Fruit fly (Drosophila melanogaster) whole organism, embryonic: ENCODE results near the gene HP1b.

Experiments
- B-H1 ChIP-seq: fragments of 200-800 bp; sonication (Bioruptor generic); IDR thresholded peaks from 3 replicates; pipeline ENCODE4 v1.3.6; 2022; ENCODE audit warnings: missing biosample characterization, missing genetic modification characterization
- Bgb ChIP-seq: fragments of 200-800 bp; sonication (Bioruptor generic); IDR thresholded peaks from 2 replicates; pipeline ENCODE4 v1.3.6; 2022; ENCODE audit warnings: missing biosample characterization, missing genetic modification characterization; ENCODE audit not compliant: partially characterized antibody
- Blimp-1 ChIP-seq: fragments of 200-800 bp; sonication (Bioruptor generic); optimal IDR thresholded peaks from 3 replicates; lab custom pipeline; 2018; ENCODE audit warnings: missing biosample characterization, missing genetic modification characterization, mild to moderate bottlenecking, moderate library complexity, missing genetic modification reagents
- CG10979 ChIP-seq: fragments of 200-800 bp; sonication (Bioruptor generic); optimal IDR thresholded peaks from 2 replicates; lab custom pipeline; 2018; ENCODE audit warnings: missing biosample characterization, mild to moderate bottlenecking, missing genetic modification characterization, moderate library complexity
- CG12769 ChIP-seq: fragments of 200-800 bp; sonication (Bioruptor generic); optimal IDR thresholded peaks from 2 replicates; lab custom pipeline; 2019; ENCODE audit warnings: missing biosample characterization, mild to moderate bottlenecking, missing genetic modification characterization, moderate library complexity
- CG15269 ChIP-seq: fragments of 200-800 bp; sonication (Bioruptor generic); optimal IDR thresholded peaks from 2 replicates; lab custom pipeline; 2018; ENCODE audit warnings: missing biosample characterization, mild to moderate bottlenecking, missing genetic modification characterization, moderate library complexity
- CG15514 ChIP-seq: fragments of 200-800 bp; sonication (Bioruptor generic); optimal IDR thresholded peaks from 3 replicates; lab custom pipeline; 2017; ENCODE audit warnings: missing biosample characterization, missing genetic modification characterization, mild to moderate bottlenecking, moderate library complexity, missing genetic modification reagents
- CG16863 ChIP-seq: fragments of 200-800 bp; sonication (Bioruptor generic); optimal IDR thresholded peaks from 3 replicates; lab custom pipeline; 2016; ENCODE audit warnings: missing biosample characterization, missing genetic modification characterization
- CG17829 ChIP-seq: fragments of 200-800 bp; optimal IDR thresholded peaks from 2 replicates; lab custom pipeline; 2019; ENCODE audit warnings: missing biosample characterization, mild to moderate bottlenecking, missing genetic modification characterization, moderate library complexity
- CG2678 ChIP-seq: fragments of 200-800 bp; sonication (Bioruptor generic); optimal IDR thresholded peaks from 3 replicates; lab custom pipeline; 2019; ENCODE audit warnings: missing biosample characterization, mild to moderate bottlenecking, missing genetic modification characterization, moderate library complexity
- CG30403 ChIP-seq: fragments of 200-800 bp; sonication (Bioruptor generic); optimal IDR thresholded peaks from 3 replicates; lab custom pipeline; 2016; ENCODE audit warnings: missing biosample characterization, missing genetic modification characterization
- CG3163 ChIP-seq: fragments of 200-800 bp; sonication (Bioruptor generic); optimal IDR thresholded peaks from 3 replicates; lab custom pipeline; 2016; ENCODE audit warnings: missing biosample characterization, missing genetic modification characterization
- CG3407 ChIP-seq: fragments of 200-800 bp; sonication (Bioruptor generic); optimal IDR thresholded peaks from 2 replicates; lab custom pipeline; 2018; ENCODE audit warnings: missing biosample characterization, mild to moderate bottlenecking, missing genetic modification characterization
- CG4854 ChIP-seq: fragments of 200-800 bp; sonication (Bioruptor generic); optimal IDR thresholded peaks from 2 replicates; lab custom pipeline; 2016; ENCODE audit warnings: missing biosample characterization, missing genetic modification characterization, inconsistent platforms
- CG5245 ChIP-seq: fragments of 200-800 bp; sonication (Bioruptor generic); optimal IDR thresholded peaks from 3 replicates; lab custom pipeline; 2016; ENCODE audit warnings: missing biosample characterization, missing genetic modification characterization
- CG6791 ChIP-seq: fragments of 200-800 bp; sonication (Bioruptor generic); IDR thresholded peaks from 3 replicates; pipeline ENCODE4 v1.3.6; 2022; ENCODE audit warnings: missing biosample characterization, missing genetic modification characterization; ENCODE audit not compliant: partially characterized antibody
- CG8281 ChIP-seq: fragments of 200-800 bp; sonication (Bioruptor generic); optimal IDR thresholded peaks from 2 replicates; lab custom pipeline; 2018; ENCODE audit warnings: missing biosample characterization, mild to moderate bottlenecking, missing genetic modification characterization, moderate library complexity
- CG8388 ChIP-seq: fragments of 200-800 bp; sonication (Bioruptor generic); optimal IDR thresholded peaks from 2 replicates; lab custom pipeline; 2019; ENCODE audit warnings: missing biosample characterization, mild to moderate bottlenecking, missing genetic modification characterization, moderate library complexity
- CTCF ChIP-seq: fragments of 200-800 bp; sonication (Bioruptor generic); optimal IDR thresholded peaks from 2 replicates; lab custom pipeline; 2017; ENCODE audit warnings: missing biosample characterization, mild to moderate bottlenecking, missing genetic modification characterization, moderate library complexity
- Dbx ChIP-seq: fragments of 200-800 bp; sonication (Bioruptor generic); IDR thresholded peaks from 3 replicates; pipeline ENCODE4 v1.3.6; 2022; ENCODE audit warnings: missing biosample characterization, missing genetic modification characterization
- Dek ChIP-seq: fragments of 200-800 bp; sonication (Bioruptor generic); optimal IDR thresholded peaks from 3 replicates; lab custom pipeline; 2019; ENCODE audit warnings: missing biosample characterization, mild to moderate bottlenecking, missing genetic modification characterization, moderate library complexity
- Med ChIP-seq: fragments of 200-800 bp; sonication (Bioruptor generic); peaks from one replicate; lab custom pipeline; 2016; ENCODE audit warnings: missing biosample characterization, missing genetic modification characterization, mild to moderate bottlenecking, inconsistent platforms, moderate library complexity
- Nf-YB ChIP-seq: fragments of 200-800 bp; sonication (Bioruptor generic); optimal IDR thresholded peaks from 3 replicates; lab custom pipeline; 2019; ENCODE audit warnings: missing biosample characterization, mild to moderate bottlenecking, missing genetic modification characterization, moderate library complexity
- Rfx ChIP-seq: fragments of 200-800 bp; sonication (Bioruptor generic); IDR thresholded peaks from 2 replicates; pipeline ENCODE4 v1.3.6; 2022; ENCODE audit warnings: missing biosample characterization, missing genetic modification characterization
- Vsx1 ChIP-seq: fragments of 200-800 bp; sonication (Bioruptor generic); optimal IDR thresholded peaks from 2 replicates; lab custom pipeline; 2017; ENCODE audit warnings: missing biosample characterization, mild to moderate bottlenecking, missing genetic modification characterization, missing genetic modification reagents
- az2 ChIP-seq: fragments of 200-800 bp; sonication (Bioruptor generic); optimal IDR thresholded peaks from 3 replicates; lab custom pipeline; 2016; ENCODE audit warnings: missing biosample characterization, missing genetic modification characterization
- caup ChIP-seq: fragments of 200-800 bp; sonication (Bioruptor generic); optimal IDR thresholded peaks from 3 replicates; lab custom pipeline; 2017; ENCODE audit warnings: missing biosample characterization, mild to moderate bottlenecking, missing genetic modification characterization, moderate library complexity; ENCODE audit not compliant: severe bottlenecking
- dm ChIP-seq: fragments of 200-800 bp; sonication (Bioruptor generic); optimal IDR thresholded peaks from 3 replicates; lab custom pipeline; 2016; ENCODE audit warnings: missing biosample characterization, missing genetic modification characterization
- dpn ChIP-seq, 2 experiments: fragments of 200-800 bp; sonication (Bioruptor generic); optimal IDR thresholded peaks; 3 replicates each; lab custom pipeline; 2016; ENCODE audit warnings: missing biosample characterization in 2 of 2, missing genetic modification characterization in 2 of 2
- emc ChIP-seq: fragments of 200-800 bp; sonication (Bioruptor generic); optimal IDR thresholded peaks from 2 replicates; lab custom pipeline; 2016; ENCODE audit warnings: missing biosample characterization, missing genetic modification characterization
- eve ChIP-seq, 2 experiments: fragments of >200 bp; optimal IDR thresholded peaks; 2 replicates each; lab custom pipeline; 2017; ENCODE audit warnings: missing biosample characterization in 2 of 2, missing genetic modification characterization in 2 of 2
- fd3F ChIP-seq: fragments of 200-800 bp; sonication (Bioruptor generic); optimal IDR thresholded peaks from 2 replicates; lab custom pipeline; 2018; ENCODE audit warnings: missing biosample characterization, mild to moderate bottlenecking, missing genetic modification characterization, moderate library complexity
- fru ChIP-seq: fragments of >200 bp; optimal IDR thresholded peaks from 2 replicates; lab custom pipeline; 2017
- gcm ChIP-seq: fragments of 200-800 bp; sonication (Bioruptor generic); optimal IDR thresholded peaks from 2 replicates; lab custom pipeline; 2019; ENCODE audit warnings: missing biosample characterization, mild to moderate bottlenecking, missing genetic modification characterization, moderate library complexity
- her ChIP-seq: fragments of 200-800 bp; sonication (Bioruptor generic); optimal IDR thresholded peaks from 2 replicates; lab custom pipeline; 2016; ENCODE audit warnings: missing biosample characterization, missing genetic modification characterization
- hkb ChIP-seq, 2 experiments: fragments of 200-800 bp in 1 of 2; fragments of >200 bp in 1 of 2; sonication (Bioruptor generic) in 1 of 2; IDR thresholded peaks in 1 of 2; optimal IDR thresholded peaks in 1 of 2; 2 replicates each; pipeline versions ENCODE4 v1.3.6 to Lab custom; 2017 to 2022; ENCODE audit warnings: missing biosample characterization in 1 of 2, missing genetic modification characterization in 1 of 2
- klu ChIP-seq: fragments of 200-800 bp; sonication (Bioruptor generic); IDR thresholded peaks from 2 replicates; pipeline ENCODE4 v1.3.6; 2022; ENCODE audit warnings: missing biosample characterization, missing genetic modification characterization
- onecut ChIP-seq: fragments of 200-800 bp; sonication (Bioruptor generic); IDR thresholded peaks from 2 replicates; pipeline ENCODE4 v1.3.6; 2022; ENCODE audit warnings: missing biosample characterization, missing genetic modification characterization
- psq ChIP-seq: fragments of 200-800 bp; sonication (Bioruptor generic); optimal IDR thresholded peaks from 2 replicates; lab custom pipeline; 2017; ENCODE audit warnings: missing biosample characterization, missing genetic modification characterization
- repo ChIP-seq: fragments of 200-800 bp; sonication (Bioruptor generic); optimal IDR thresholded peaks from 2 replicates; lab custom pipeline; 2016; ENCODE audit warnings: missing biosample characterization, missing genetic modification characterization
- schlank ChIP-seq: fragments of 200-800 bp; sonication (Bioruptor generic); optimal IDR thresholded peaks from 2 replicates; lab custom pipeline; 2018; ENCODE audit warnings: missing biosample characterization, mild to moderate bottlenecking, missing genetic modification characterization
- shn ChIP-seq: fragments of 200-800 bp; sonication (Bioruptor generic); optimal IDR thresholded peaks from 3 replicates; lab custom pipeline; 2016; ENCODE audit warnings: missing biosample characterization, missing genetic modification characterization
- sim ChIP-seq: fragments of 200-800 bp; sonication (Bioruptor generic); IDR thresholded peaks from 2 replicates; pipeline ENCODE4 v1.3.6; 2022; ENCODE audit warnings: missing biosample characterization, missing genetic modification characterization
- so ChIP-seq: fragments of 200-800 bp; sonication (Bioruptor generic); IDR thresholded peaks from 3 replicates; pipeline ENCODE4 v1.3.6; 2022; ENCODE audit warnings: missing biosample characterization, missing genetic modification characterization
- sob ChIP-seq: fragments of 200-800 bp; sonication (Bioruptor generic); IDR thresholded peaks from 2 replicates; pipeline ENCODE4 v1.3.6; 2022; ENCODE audit warnings: missing biosample characterization, missing genetic modification characterization
- ssp ChIP-seq: fragments of 200-800 bp; sonication (Bioruptor generic); IDR thresholded peaks from 2 replicates; pipeline ENCODE4 v1.3.6; 2022; ENCODE audit warnings: missing biosample characterization, missing genetic modification characterization
- stc ChIP-seq: fragments of 200-800 bp; sonication (Bioruptor generic); IDR thresholded peaks from 2 replicates; pipeline ENCODE4 v1.3.6; 2022; ENCODE audit warnings: missing biosample characterization, missing genetic modification characterization
- sug ChIP-seq: fragments of 200-800 bp; optimal IDR thresholded peaks from 2 replicates; lab custom pipeline; 2019; ENCODE audit warnings: missing biosample characterization, mild to moderate bottlenecking, missing genetic modification characterization, moderate library complexity
- tap ChIP-seq: fragments of 200-800 bp; optimal IDR thresholded peaks from 3 replicates; lab custom pipeline; 2019; ENCODE audit warnings: missing biosample characterization, mild to moderate bottlenecking, missing genetic modification characterization, moderate library complexity
- tup ChIP-seq: fragments of 200-800 bp; sonication (Bioruptor generic); optimal IDR thresholded peaks from 2 replicates; lab custom pipeline; 2016; ENCODE audit warnings: missing biosample characterization, mild to moderate bottlenecking, missing genetic modification characterization, moderate library complexity

The HP1b gene

DNA sequence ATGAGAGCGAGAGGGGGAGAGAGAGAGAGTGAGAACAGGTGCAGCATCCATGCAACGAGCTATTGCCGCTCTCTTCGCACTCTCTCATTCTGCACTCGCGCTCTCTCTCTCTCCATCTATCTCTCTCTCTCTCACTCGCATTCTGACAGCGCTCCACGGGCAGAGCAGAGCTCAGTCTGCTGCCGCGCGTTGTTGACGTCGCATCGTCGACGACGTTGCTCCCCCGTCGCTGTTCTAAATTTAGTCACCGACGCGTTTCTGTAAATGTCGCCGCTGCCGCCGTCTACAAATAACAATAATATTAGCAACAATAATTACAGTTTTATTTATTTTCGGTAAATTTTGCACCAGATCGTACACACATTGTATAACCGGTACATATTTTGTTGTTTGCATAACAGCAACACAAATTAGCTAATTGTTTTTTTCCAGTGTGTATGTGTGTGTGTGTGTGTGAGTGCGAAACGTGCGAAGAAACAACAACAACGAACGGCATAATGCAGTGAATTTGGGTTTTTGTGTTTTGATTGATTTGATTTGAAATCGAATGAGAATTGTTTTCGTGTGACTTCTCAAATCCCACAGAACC lies 38.3 kb upstream of the HP1b start (continued):
- TF ChIP-seq CG16863 (no peak), sob (no peak), Dek (tag; lab: Kevin White, UChicago) (no peak), dpn (GFP tag; optimal IDR thresholded peaks at IDR 0.05; lab: Kevin White, UChicago) (no peak), Rfx (GFP tag; lab: Robert Waterston, UW) (peak; percentile 7; the same call in 1 of the 2 replicates), CG12769 (tag; lab: Kevin White, UChicago) (no peak), shn (GFP tag; lab: Kevin White, UChicago) (no peak), sug (tag; lab: Kevin White, UChicago) (peak; percentile 6), fd3F (GFP tag; lab: Kevin White, UChicago) (no peak), eve (GFP tag; optimal IDR thresholded peaks at IDR 0.05; lab: Kevin White, UChicago) (peak in 1 of 2 experiments; percentile 61), B-H1 (GFP tag; lab: Robert Waterston, UW) (no peak; the same call in 2 of the 3 replicates), Blimp-1 (GFP tag; lab: Kevin White, UChicago) (peak; percentile 29), CG4854 (GFP tag; lab: Kevin White, UChicago) (no peak), schlank (tag; lab: Kevin White, UChicago) (no peak), CG17829 (tag; lab: Kevin White, UChicago) (no peak), CTCF (GFP tag; lab: Kevin White, UChicago) (no peak), az2 (GFP tag; lab: Kevin White, UChicago) (peak; percentile 17), dm (GFP tag; lab: Kevin White, UChicago) (no peak), CG3163 (GFP tag; lab: Kevin White, UChicago) (no peak), so (GFP tag; lab: Robert Waterston, UW) (no peak), CG6791 (GFP tag; lab: Robert Waterston, UW) (no peak), CG15514 (no peak), Vsx1 (GFP tag; lab: Kevin White, UChicago) (no peak), tup (GFP tag; lab: Kevin White, UChicago) (no peak), CG10979 (tag; lab: Kevin White, UChicago) (peak; percentile 34), ssp (GFP tag; lab: Robert Waterston, UW) (no peak), Dbx (GFP tag; lab: Robert Waterston, UW) (no peak; the same call in 2 of the 3 replicates), caup (no peak), repo (no peak), CG8281 (tag; lab: Kevin White, UChicago) (no peak), CG30403 (GFP tag; lab: Kevin White, UChicago) (peak; percentile 13), Med (GFP tag; lab: Kevin White, UChicago) (peak; percentile 85), sim (GFP tag; lab: Robert Waterston, UW) (no peak), psq (no peak), klu (GFP tag; lab: Robert Waterston, UW) (no peak), CG3407 (GFP tag; lab: Kevin White, UChicago) (no peak), onecut (GFP tag; lab: Robert Waterston, UW) (no peak), CG8388 (GFP tag; lab: Kevin White, UChicago) (peak; percentile 26), stc (GFP tag; lab: Robert Waterston, UW) (no peak), her (no peak), hkb (optimal IDR thresholded peaks at IDR 0.05; lab: Kevin White, UChicago) (no peak), hkb (GFP tag; IDR thresholded peaks at IDR 0.05; lab: Robert Waterston, UW) (0 out of 2 replicates have a peak, but pooled peaks have one; percentile 27), Bgb (GFP tag; lab: Robert Waterston, UW) (0 out of 2 replicates have a peak, but pooled peaks have one; percentile 12), CG2678 (tag; lab: Kevin White, UChicago) (peak; percentile 9), CG15269 (tag; lab: Kevin White, UChicago) (no peak), Nf-YB (GFP tag; lab: Kevin White, UChicago) (no peak), tap (no peak), emc (GFP tag; lab: Kevin White, UChicago) (no peak), CG5245 (GFP tag; lab: Kevin White, UChicago) (no peak), fru (lab: Kevin White, UChicago) (no peak), gcm (GFP tag; lab: Kevin White, UChicago) (no peak)
